Worm (Caenorhabditis elegans): Measurements from ENCODE around the gene lys-1.

Gene lys-1

ce11 chrV:10294549-10294948 is 16.8 kb downstream of the lys-1 start, which contains the start of gene col-150:
Gene col-150 (minus strand): TSS chrV:10294649.
- TF ChIP-seq hmg-4 (GFP tag; optimal IDR thresholded peaks at IDR 0.05) (no peak), ceh-36 (tag; optimal IDR thresholded peaks at IDR 0.05) (no peak), ama-1 (optimal IDR thresholded peaks at IDR 0.05) (no peak), hmbx-1 (tag; optimal IDR thresholded peaks at IDR 0.05) (no peak), hnd-1 (tag; optimal IDR thresholded peaks at IDR 0.05) (no peak), F13C5.2 (tag; optimal IDR thresholded peaks at IDR 0.05) (no peak)

ce11 chrV:10297099-10297498 is 19.4 kb downstream of the lys-1 start, which contains the start of gene B0024.4:
Gene B0024.4 (plus strand): TSS chrV:10297399.
- no peak for TF ChIP-seq B0310.2 (tag; optimal IDR thresholded peaks at IDR 0.05)
- TF ChIP-seq hmbx-1 (tag; optimal IDR thresholded peaks at IDR 0.05): no peak
- TF ChIP-seq flt-1 (GFP tag; IDR thresholded peaks at IDR 0.05): no peak
- no peak for TF ChIP-seq ama-1 (optimal IDR thresholded peaks at IDR 0.05)
- no peak for TF ChIP-seq pes-1 (GFP tag; IDR thresholded peaks at IDR 0.05)
- no peak for TF ChIP-seq tra-4 (tag; optimal IDR thresholded peaks at IDR 0.05)
- TF ChIP-seq ceh-13 (GFP tag; optimal IDR thresholded peaks at IDR 0.05): no peak
- TF ChIP-seq tbx-37 (GFP tag; conservative IDR thresholded peaks at IDR 0.05): no peak
- TF ChIP-seq hnd-1 (tag; optimal IDR thresholded peaks at IDR 0.05): no peak
- TF ChIP-seq ceh-36 (tag; optimal IDR thresholded peaks at IDR 0.05): no peak
- TF ChIP-seq F13C5.2 (tag; optimal IDR thresholded peaks at IDR 0.05): no peak
- no peak for TF ChIP-seq scrt-1 (GFP tag; IDR thresholded peaks at IDR 0.05)
- TF ChIP-seq sea-1 (GFP tag; conservative IDR thresholded peaks at IDR 0.05): no peak
- no peak for TF ChIP-seq tbx-11 (GFP tag; IDR thresholded peaks at IDR 0.05)
- TF ChIP-seq hmg-4 (GFP tag; optimal IDR thresholded peaks at IDR 0.05): no peak
- no peak for TF ChIP-seq aly-1 (tag; optimal IDR thresholded peaks at IDR 0.05)
- TF ChIP-seq ets-7 (tag; optimal IDR thresholded peaks at IDR 0.05): no peak

- TF ChIP-seq tra-4 (tag; optimal IDR thresholded peaks at IDR 0.05): no peak
- no peak for TF ChIP-seq ets-7 (tag; optimal IDR thresholded peaks at IDR 0.05)
- no peak for TF ChIP-seq F13C5.2 (tag; optimal IDR thresholded peaks at IDR 0.05)
- no peak for TF ChIP-seq hnd-1 (tag; optimal IDR thresholded peaks at IDR 0.05)
- TF ChIP-seq tbx-37 (GFP tag; conservative IDR thresholded peaks at IDR 0.05): no peak
Measured at ce11 chrV:10307283-10307682, 29.6 kb downstream of the lys-1 start, which contains the start of gene che-12. Gene che-12 (minus strand): TSS chrV:10307383.

ce11 chrV:10313953-10314352 is 36.2 kb downstream of the lys-1 start, which contains the start of gene gcy-6:
Gene gcy-6 (minus strand): TSS chrV:10314053.
- no peak for TF ChIP-seq hmbx-1 (tag; optimal IDR thresholded peaks at IDR 0.05)
- TF ChIP-seq ama-1 (optimal IDR thresholded peaks at IDR 0.05): no peak
- TF ChIP-seq scrt-1 (GFP tag; IDR thresholded peaks at IDR 0.05): no peak
- no peak for TF ChIP-seq tbx-11 (GFP tag; IDR thresholded peaks at IDR 0.05)
- TF ChIP-seq sea-1 (GFP tag; conservative IDR thresholded peaks at IDR 0.05): no peak
- TF ChIP-seq ets-7 (tag; optimal IDR thresholded peaks at IDR 0.05): no peak
- no peak for TF ChIP-seq flt-1 (GFP tag; IDR thresholded peaks at IDR 0.05)
- TF ChIP-seq F13C5.2 (tag; optimal IDR thresholded peaks at IDR 0.05): no peak
- no peak for TF ChIP-seq hnd-1 (tag; optimal IDR thresholded peaks at IDR 0.05)

ce11 chrV:10314371-10314770 is 36.7 kb downstream of the lys-1 start, which contains the start of gene trx-2:
Gene trx-2 (plus strand): TSS chrV:10314671.
- TF ChIP-seq sea-1 (GFP tag; conservative IDR thresholded peaks at IDR 0.05): no peak
- TF ChIP-seq hnd-1 (tag; optimal IDR thresholded peaks at IDR 0.05): no peak
- no peak for TF ChIP-seq F13C5.2 (tag; optimal IDR thresholded peaks at IDR 0.05)
- TF ChIP-seq hmg-4 (GFP tag; optimal IDR thresholded peaks at IDR 0.05): no peak
- no peak for TF ChIP-seq tbx-11 (GFP tag; IDR thresholded peaks at IDR 0.05)
- no peak for TF ChIP-seq hmbx-1 (tag; optimal IDR thresholded peaks at IDR 0.05)

- TF ChIP-seq aly-1 (tag; optimal IDR thresholded peaks at IDR 0.05): no peak
- no peak for TF ChIP-seq ceh-36 (tag; optimal IDR thresholded peaks at IDR 0.05)
- TF ChIP-seq ceh-13 (GFP tag; optimal IDR thresholded peaks at IDR 0.05): no peak
- TF ChIP-seq tra-4 (tag; optimal IDR thresholded peaks at IDR 0.05): no peak
- TF ChIP-seq hmbx-1 (tag; optimal IDR thresholded peaks at IDR 0.05): no peak
- TF ChIP-seq tbx-11 (GFP tag; IDR thresholded peaks at IDR 0.05): no peak
- TF ChIP-seq ets-7 (tag; optimal IDR thresholded peaks at IDR 0.05): no peak
- TF ChIP-seq hmg-4 (GFP tag; optimal IDR thresholded peaks at IDR 0.05): no peak
- no peak for TF ChIP-seq tbx-37 (GFP tag; conservative IDR thresholded peaks at IDR 0.05)
- no peak for TF ChIP-seq hnd-1 (tag; optimal IDR thresholded peaks at IDR 0.05)
- TF ChIP-seq scrt-1 (GFP tag; IDR thresholded peaks at IDR 0.05): no peak
Measured at ce11 chrV:10317294-10317693, 39.6 kb downstream of the lys-1 start, which contains the start of gene asps-1. Gene asps-1 (minus strand): TSS chrV:10317394.

ce11 chrV:10319434-10319833 is 41.7 kb downstream of the lys-1 start, which contains the start of gene B0024.11:
Gene B0024.11 (minus strand): TSS chrV:10319534.
- TF ChIP-seq pes-1 (GFP tag; IDR thresholded peaks at IDR 0.05) (no peak), hnd-1 (tag; optimal IDR thresholded peaks at IDR 0.05) (no peak), scrt-1 (GFP tag; IDR thresholded peaks at IDR 0.05) (no peak), ets-7 (tag; optimal IDR thresholded peaks at IDR 0.05) (no peak), tbx-11 (GFP tag; IDR thresholded peaks at IDR 0.05) (no peak), ceh-13 (GFP tag; optimal IDR thresholded peaks at IDR 0.05) (no peak), F13C5.2 (tag; optimal IDR thresholded peaks at IDR 0.05) (no peak), tbx-37 (GFP tag; conservative IDR thresholded peaks at IDR 0.05) (no peak), sea-1 (GFP tag; conservative IDR thresholded peaks at IDR 0.05) (no peak), hmg-4 (GFP tag; optimal IDR thresholded peaks at IDR 0.05) (no peak), flt-1 (GFP tag; IDR thresholded peaks at IDR 0.05) (no peak), hmbx-1 (tag; optimal IDR thresholded peaks at IDR 0.05) (no peak), ama-1 (optimal IDR thresholded peaks at IDR 0.05) (no peak), aly-1 (tag; optimal IDR thresholded peaks at IDR 0.05) (no peak), ceh-36 (tag; optimal IDR thresholded peaks at IDR 0.05) (no peak), tra-4 (tag; optimal IDR thresholded peaks at IDR 0.05) (no peak)

Measured in whole organism, early embryonic.